Worm (Caenorhabditis elegans): ENCODE measurements around the gene kynu-1.

ce11 chrX:6097551-6097950 lies 11.6 kb downstream of the kynu-1 start, which contains the start of gene C15H9.4:
- no peak for TF ChIP-seq W03F9.2 (tag; optimal IDR thresholded peaks at IDR 0.05)
- TF ChIP-seq dao-5 (tag; optimal IDR thresholded peaks at IDR 0.05) = no peak
- TF ChIP-seq him-1 (tag; optimal IDR thresholded peaks at IDR 0.05) = no peak
